Worm (Caenorhabditis elegans) whole organism, midembryonic: ENCODE measurements around the gene qua-1.

Source experiments
- T22C8.4 ChIP-seq: fragments of 200-800 bp; sonication (Bioruptor generic); IDR thresholded peaks from 2 replicates; pipeline ENCODE4 v1.3.6; 2022; ENCODE audit warnings: missing genetic modification characterization, missing compliant biosample characterization
- cog-1 ChIP-seq: sonication (generic microtip); optimal IDR thresholded peaks from 2 replicates; lab custom pipeline; 2016; ENCODE audit warnings: missing genetic modification characterization, missing compliant biosample characterization
- flt-1 ChIP-seq: fragments of 200-800 bp; sonication (Bioruptor generic); IDR thresholded peaks from 2 replicates; pipeline ENCODE4 v1.3.6; 2022; ENCODE audit warnings: missing genetic modification characterization, missing compliant biosample characterization
- klf-2 ChIP-seq: fragments of 200-800 bp; sonication (Bioruptor generic); conservative IDR thresholded peaks from 2 replicates; pipeline ENCODE4 v1.3.6; 2022; ENCODE audit warnings: missing genetic modification reagents, missing genetic modification characterization, missing compliant biosample characterization
- med-1 ChIP-seq: sonication (generic microtip); optimal IDR thresholded peaks from 2 replicates; lab custom pipeline; 2017; ENCODE audit warnings: missing genetic modification characterization, mild to moderate bottlenecking, missing compliant biosample characterization, antibody characterized with exemption, missing genetic modification reagents; ENCODE audit not compliant: insufficient read depth
- ref-1 ChIP-seq: fragments of 200-800 bp; sonication (Bioruptor generic); conservative IDR thresholded peaks from 2 replicates; pipeline ENCODE4 v1.3.6; 2022; ENCODE audit warnings: missing genetic modification reagents, missing genetic modification characterization, missing compliant biosample characterization
- tab-1 ChIP-seq: fragments of 200-800 bp; sonication (Bioruptor generic); IDR thresholded peaks from 2 replicates; pipeline ENCODE4 v1.3.6; 2022; ENCODE audit warnings: missing genetic modification characterization, missing compliant biosample characterization
- ztf-23 ChIP-seq: fragments of 200-800 bp; sonication (Bioruptor generic); IDR thresholded peaks from 2 replicates; pipeline ENCODE4 v1.3.6; 2022; ENCODE audit warnings: missing genetic modification reagents, missing genetic modification characterization, missing compliant biosample characterization
- ztf-29 ChIP-seq: fragments of 200-800 bp; sonication (Bioruptor generic); IDR thresholded peaks from 2 replicates; pipeline ENCODE4 v1.3.6; 2022; ENCODE audit warnings: missing genetic modification reagents, missing genetic modification characterization, missing compliant biosample characterization

The qua-1 gene

DNA sequence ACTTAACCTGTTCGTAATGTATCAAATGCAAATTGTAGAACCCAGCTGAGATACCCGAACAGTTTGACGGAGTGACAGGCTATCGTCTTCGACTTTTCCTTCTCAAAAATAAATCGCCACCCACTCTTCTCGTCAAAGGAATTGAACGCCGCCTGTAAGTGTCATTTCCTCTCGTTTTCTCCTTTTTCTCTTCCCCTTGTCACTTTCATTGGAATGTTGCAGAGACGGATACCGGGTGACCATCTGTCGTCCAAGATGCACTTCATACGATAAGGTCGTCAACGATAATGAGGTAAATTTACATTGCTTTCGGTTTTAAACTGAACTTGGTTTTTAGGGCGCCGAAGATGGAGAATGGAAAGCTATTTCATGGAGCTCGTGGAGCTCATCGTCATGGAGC, 1.2 kb downstream of the qua-1 start:
- TF ChIP-seq flt-1 (GFP tag; lab: Robert Waterston, UW) (no peak), tab-1 (GFP tag; lab: Robert Waterston, UW) (no peak), ztf-29 (GFP tag; lab: Robert Waterston, UW) (no peak), med-1 (no peak), ztf-23 (GFP tag; lab: Robert Waterston, UW) (no peak), ref-1 (GFP tag; lab: Robert Waterston, UW) (no peak), T22C8.4 (GFP tag; lab: Robert Waterston, UW) (no peak), cog-1 (tag; lab: Kevin White, UChicago) (no peak), klf-2 (GFP tag; lab: Robert Waterston, UW) (no peak)

ce11 chrII:8204039-8204438, 5.4 kb downstream of the qua-1 start, which contains the start of gene col-76:
Gene col-76, plus strand, starts transcription at chrII:8204339.
- TF ChIP-seq flt-1 (GFP tag; lab: Robert Waterston, UW) (no peak), med-1 (no peak), ztf-29 (GFP tag; lab: Robert Waterston, UW) (no peak), tab-1 (GFP tag; lab: Robert Waterston, UW) (no peak), ztf-23 (GFP tag; lab: Robert Waterston, UW) (no peak), klf-2 (GFP tag; lab: Robert Waterston, UW) (no peak), cog-1 (tag; lab: Kevin White, UChicago) (no peak), ref-1 (GFP tag; lab: Robert Waterston, UW) (no peak), T22C8.4 (GFP tag; lab: Robert Waterston, UW) (no peak)

DNA sequence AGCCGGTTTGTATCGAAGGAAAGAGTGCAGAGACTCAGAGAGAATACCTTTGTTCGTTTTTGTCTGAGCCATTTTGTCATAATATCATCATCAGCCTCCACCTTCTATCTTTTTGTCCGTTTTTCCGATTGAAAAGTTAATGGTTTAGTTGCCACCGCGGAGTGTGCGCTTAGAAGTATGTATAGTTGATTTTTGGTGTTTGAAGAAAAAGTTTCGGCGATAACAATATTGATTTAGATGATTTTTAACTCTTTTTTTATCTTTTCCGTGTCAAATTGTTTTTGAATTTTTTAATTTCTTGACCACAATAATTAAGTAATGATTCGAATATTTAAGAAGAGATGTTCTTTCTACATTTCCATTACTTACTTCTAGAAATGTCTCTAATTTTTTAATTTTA, 7.0 kb downstream of the qua-1 start:
- TF ChIP-seq ref-1 (GFP tag; lab: Robert Waterston, UW) (no peak), T22C8.4 (GFP tag; lab: Robert Waterston, UW) (no peak), ztf-23 (GFP tag; lab: Robert Waterston, UW) (no peak), flt-1 (GFP tag; lab: Robert Waterston, UW) (no peak), tab-1 (GFP tag; lab: Robert Waterston, UW) (no peak), klf-2 (GFP tag; lab: Robert Waterston, UW) (no peak), ztf-29 (GFP tag; lab: Robert Waterston, UW) (no peak), cog-1 (tag; lab: Kevin White, UChicago) (no peak), med-1 (no peak)

DNA sequence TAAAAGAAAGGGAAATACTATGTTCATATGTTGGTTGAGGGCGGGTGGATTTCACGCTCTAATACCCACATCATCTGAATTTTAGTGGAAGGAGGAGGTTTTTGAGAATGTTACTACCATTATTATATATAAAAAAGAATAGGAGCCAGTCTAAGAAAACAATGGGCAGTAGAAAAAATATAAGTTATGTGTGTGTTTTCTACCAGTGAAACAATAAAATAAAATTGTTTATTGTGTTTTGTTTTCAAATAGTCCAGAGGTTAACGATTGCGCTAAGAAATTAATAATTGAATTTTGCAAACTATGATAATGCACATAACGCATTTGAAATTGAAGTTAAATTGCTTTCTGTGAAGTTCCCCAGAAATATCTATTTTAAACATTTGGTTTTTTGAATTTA, 10.9 kb downstream of the qua-1 start, which contains the start of gene M110.8:
TSS of gene M110.8 (minus strand) at position 101 of the 400 bp plus-strand sequence.
- TF ChIP-seq klf-2 (GFP tag; lab: Robert Waterston, UW), result no peak
- no peak for TF ChIP-seq T22C8.4 (GFP tag; lab: Robert Waterston, UW)
- TF ChIP-seq ztf-23 (GFP tag; lab: Robert Waterston, UW), result no peak
- TF ChIP-seq tab-1 (GFP tag; lab: Robert Waterston, UW), result no peak
- TF ChIP-seq ref-1 (GFP tag; lab: Robert Waterston, UW), result no peak
- TF ChIP-seq flt-1 (GFP tag; lab: Robert Waterston, UW), result no peak
- no peak for TF ChIP-seq cog-1 (tag; lab: Kevin White, UChicago)
- TF ChIP-seq med-1, result no peak
- no peak for TF ChIP-seq ztf-29 (GFP tag; lab: Robert Waterston, UW)

DNA sequence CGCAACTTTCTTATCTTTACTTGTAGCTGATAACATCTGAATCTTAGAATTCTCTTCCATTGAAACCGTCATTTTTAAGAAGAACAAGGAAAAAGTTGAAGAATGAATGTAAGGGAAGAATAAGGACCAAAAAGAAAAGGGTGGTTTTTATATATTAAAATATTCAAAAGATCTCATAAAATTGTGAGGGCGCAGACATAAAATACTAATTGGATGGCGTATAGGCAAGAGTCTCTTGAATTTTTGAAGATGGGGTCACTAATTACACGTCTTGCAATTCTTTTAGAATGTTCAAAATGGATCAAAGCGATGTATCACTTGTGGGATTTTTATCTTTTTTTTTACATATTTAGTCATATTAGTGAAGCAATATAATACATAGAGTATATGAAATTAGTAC, 14.1 kb downstream of the qua-1 start, which contains the start of gene twk-3:
TSS of gene twk-3 (minus strand) at position 101 of the 400 bp plus-strand sequence.
- TF ChIP-seq med-1, result no peak
- TF ChIP-seq klf-2 (GFP tag; lab: Robert Waterston, UW), result no peak

- TF ChIP-seq tab-1 (GFP tag; lab: Robert Waterston, UW) (no peak), T22C8.4 (GFP tag; lab: Robert Waterston, UW) (no peak), med-1 (no peak), flt-1 (GFP tag; lab: Robert Waterston, UW) (no peak), klf-2 (GFP tag; lab: Robert Waterston, UW) (no peak), ztf-23 (GFP tag; lab: Robert Waterston, UW) (no peak), ztf-29 (GFP tag; lab: Robert Waterston, UW) (no peak), cog-1 (tag; lab: Kevin White, UChicago) (no peak), ref-1 (GFP tag; lab: Robert Waterston, UW) (no peak)
Measured at ce11 chrII:8214367-8214766, 15.8 kb downstream of the qua-1 start, which contains the start of gene M110.10. Gene M110.10, minus strand, starts transcription at chrII:8214467.

- TF ChIP-seq T22C8.4 (GFP tag; lab: Robert Waterston, UW) (peak; percentile 63; the same call in 1 of the 2 replicates), med-1 (no peak)
Measured at ce11 chrII:8216433-8216832, 17.8 kb downstream of the qua-1 start, which contains the start of gene M110.3. Gene M110.3, minus strand, starts transcription at chrII:8216616.

DNA sequence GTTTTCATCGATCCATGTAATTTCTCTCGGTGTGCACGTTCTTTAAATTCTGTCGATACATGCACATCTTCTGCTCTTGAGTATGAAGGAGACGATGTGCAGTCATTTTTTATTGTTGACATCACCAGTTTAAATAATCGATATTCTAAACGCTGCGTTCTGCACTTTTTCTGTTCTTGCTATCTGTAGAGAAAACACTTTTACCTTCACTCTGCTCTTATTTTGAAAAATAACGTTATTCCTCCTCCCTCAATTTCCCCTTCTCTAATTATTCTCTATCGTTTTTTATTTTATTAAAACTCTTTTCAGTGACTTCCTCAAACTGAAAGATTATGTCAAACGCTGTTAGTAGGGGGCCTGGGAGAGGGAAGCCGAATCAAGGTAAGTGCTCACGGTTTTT, 18.3 kb downstream of the qua-1 start, which contains the start of gene ifg-1:
TSS of gene ifg-1 (plus strand) at position 301 of the 400 bp plus-strand sequence.
- TF ChIP-seq klf-2 (GFP tag; lab: Robert Waterston, UW) (no peak), T22C8.4 (GFP tag; lab: Robert Waterston, UW) (no peak), tab-1 (GFP tag; lab: Robert Waterston, UW) (no peak), med-1 (no peak), ztf-23 (GFP tag; lab: Robert Waterston, UW) (no peak), cog-1 (tag; lab: Kevin White, UChicago) (no peak), ztf-29 (GFP tag; lab: Robert Waterston, UW) (no peak), flt-1 (GFP tag; lab: Robert Waterston, UW) (no peak), ref-1 (GFP tag; lab: Robert Waterston, UW) (no peak)

DNA sequence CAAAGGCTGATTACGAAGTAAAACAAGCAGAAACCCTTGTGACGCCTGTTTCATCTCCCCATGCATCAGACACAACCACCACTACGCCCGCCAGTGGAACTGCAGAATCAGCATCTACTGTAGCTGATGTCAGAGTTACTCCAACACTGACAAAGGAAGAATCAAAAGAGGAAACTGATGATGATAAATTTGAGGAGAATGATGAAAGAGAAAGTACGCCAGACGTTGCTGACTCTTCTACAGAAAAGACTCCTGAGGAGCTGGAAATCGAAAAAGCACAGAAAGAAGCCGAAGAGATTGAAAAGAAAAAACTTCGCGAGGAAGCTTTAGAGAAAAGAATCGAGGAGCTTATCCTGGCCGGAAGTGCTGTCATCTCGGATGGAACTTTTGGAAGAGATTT, 19.7 kb downstream of the qua-1 start:
- TF ChIP-seq med-1, result no peak
- TF ChIP-seq flt-1 (GFP tag; lab: Robert Waterston, UW), result no peak
- TF ChIP-seq klf-2 (GFP tag; lab: Robert Waterston, UW), result no peak
- no peak for TF ChIP-seq ztf-29 (GFP tag; lab: Robert Waterston, UW)

DNA sequence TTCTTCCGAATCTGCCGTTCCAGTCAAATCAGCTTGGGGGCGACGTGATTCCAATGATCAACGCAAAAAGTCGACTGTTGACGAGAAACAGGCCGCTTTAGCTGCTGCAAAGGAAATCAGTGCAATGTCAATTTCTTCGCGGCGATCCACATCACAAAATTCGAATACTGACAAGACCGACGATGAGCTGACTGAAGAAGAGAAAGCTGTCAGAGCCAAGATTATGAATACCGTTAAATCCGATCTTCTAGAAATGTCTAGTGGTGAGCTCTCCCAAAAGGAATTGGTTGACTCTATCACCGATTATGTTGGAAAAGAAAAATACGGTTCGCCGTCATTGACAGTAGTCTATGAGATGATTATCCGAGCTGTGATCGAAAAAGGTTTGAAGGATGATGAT, 21.7 kb downstream of the qua-1 start:
- TF ChIP-seq tab-1 (GFP tag; lab: Robert Waterston, UW), result no peak
